Fruit fly (Drosophila melanogaster) whole organism, wandering third instar larva: ENCODE results near the gene CG34316.

Experiments
- CG32264 ChIP-seq: fragments of 200-800 bp; sonication (Bioruptor generic); optimal IDR thresholded peaks from 2 replicates; lab custom pipeline; 2016; ENCODE audit warnings: missing biosample characterization, missing genetic modification characterization
- HLH106 ChIP-seq: fragments of 200-800 bp; optimal IDR thresholded peaks from 3 replicates; lab custom pipeline; 2019; ENCODE audit warnings: missing biosample characterization, mild to moderate bottlenecking, missing genetic modification characterization, moderate library complexity
- Hr83 ChIP-seq: fragments of 200-300 bp; sonication (Bioruptor generic); optimal IDR thresholded peaks from 2 replicates; lab custom pipeline; 2016; ENCODE audit warnings: missing biosample characterization, mild to moderate bottlenecking, missing genetic modification characterization, moderate library complexity; ENCODE audit not compliant: poor library complexity, severe bottlenecking
- Myc ChIP-seq: fragments of >200 bp; optimal IDR thresholded peaks from 2 replicates; lab custom pipeline; 2017
- Rel ChIP-seq, 2 experiments: fragments of 200-800 bp; sonication (Bioruptor generic) in 1 of 2; optimal IDR thresholded peaks; 2 replicates in 1 of 2; 3 replicates in 1 of 2; lab custom pipeline; 2016 to 2019; ENCODE audit warnings: mild to moderate bottlenecking in 2 of 2, missing biosample characterization in 2 of 2, missing genetic modification characterization in 2 of 2, moderate library complexity in 1 of 2
- brk ChIP-seq: fragments of 200-800 bp; sonication (Bioruptor generic); optimal IDR thresholded peaks from 2 replicates; lab custom pipeline; 2016; ENCODE audit warnings: missing biosample characterization, mild to moderate bottlenecking, missing genetic modification characterization
- ey ChIP-seq: fragments of 200-800 bp; sonication (Bioruptor generic); optimal IDR thresholded peaks from 2 replicates; lab custom pipeline; 2016; ENCODE audit warnings: missing biosample characterization, missing genetic modification characterization
- pan ChIP-seq: fragments of >200 bp; optimal IDR thresholded peaks from 2 replicates; lab custom pipeline; 2017
- psq ChIP-seq: fragments of 200-800 bp; sonication (Bioruptor generic); optimal IDR thresholded peaks from 3 replicates; lab custom pipeline; 2017; ENCODE audit warnings: missing biosample characterization, mild to moderate bottlenecking, missing genetic modification characterization, moderate library complexity
- rgr ChIP-seq: fragments of 200-800 bp; sonication (Bioruptor generic); optimal IDR thresholded peaks from 3 replicates; lab custom pipeline; 2016; ENCODE audit warnings: missing biosample characterization, mild to moderate bottlenecking, missing genetic modification characterization
- sage ChIP-seq: fragments of 200-800 bp; sonication (Bioruptor generic); optimal IDR thresholded peaks from 2 replicates; lab custom pipeline; 2016; ENCODE audit warnings: missing biosample characterization, mild to moderate bottlenecking, missing genetic modification characterization
- woc ChIP-seq: sonication (Bioruptor generic); optimal IDR thresholded peaks from 2 replicates; lab custom pipeline; 2016; ENCODE audit warnings: missing biosample characterization, mild to moderate bottlenecking, missing genetic modification characterization

dm6 chr3R:15242186-15243045, 12.0 kb downstream of the CG34316 start, which contains the start of the genes tefu and Hsc70-4:
- TF ChIP-seq HLH106, result peak; percentile 79
- TF ChIP-seq Hr83, result peak; percentile 5
- no peak for TF ChIP-seq psq (GFP tag; lab: Kevin White, UChicago)
- no peak for TF ChIP-seq Myc (lab: Kevin White, UChicago)
- no peak for TF ChIP-seq brk (GFP tag; lab: Kevin White, UChicago)
- no peak for TF ChIP-seq CG32264
- no peak for TF ChIP-seq Rel (GFP tag; optimal IDR thresholded peaks at IDR 0.05; lab: Kevin White, UChicago)
- peak; percentile 4 for TF ChIP-seq Rel (tag; optimal IDR thresholded peaks at IDR 0.05; lab: Kevin White, UChicago)
- peak; percentile 72 for TF ChIP-seq woc (GFP tag; lab: Kevin White, UChicago)
- TF ChIP-seq sage, result no peak
- no peak for TF ChIP-seq pan (lab: Kevin White, UChicago)
- no peak for TF ChIP-seq rgr (GFP tag; lab: Kevin White, UChicago)
- TF ChIP-seq ey (GFP tag; lab: Kevin White, UChicago), result peak; percentile 60
